Worm (Caenorhabditis elegans): ENCODE results near the gene F15B9.10.
A peak's percentile ranks its signal among the peaks of the same experiment; 100 is the strongest.

The F15B9.10 gene

ce11 chrV:13028871-13029270 is 20.1 kb upstream of the F15B9.10 start:
- TF ChIP-seq vab-7 (GFP tag; IDR thresholded peaks at IDR 0.05) (no peak), ceh-32 (tag; optimal IDR thresholded peaks at IDR 0.05; ENCODE audit: poor library complexity) (peak; percentile 6)

ce11 chrV:13026631-13027299 is 18.0 kb upstream of the F15B9.10 start:
- TF ChIP-seq zag-1 (tag; optimal IDR thresholded peaks at IDR 0.05) (no peak), hif-1 (tag; optimal IDR thresholded peaks at IDR 0.05) (no peak), lin-38 (GFP tag; IDR thresholded peaks at IDR 0.05) (no peak), Y48G9A.11 (GFP tag; IDR thresholded peaks at IDR 0.05) (no peak), arid-1 (GFP tag; conservative IDR thresholded peaks at IDR 0.05) (no peak), php-3 (GFP tag; IDR thresholded peaks at IDR 0.05) (0 out of 2 replicates have a peak, but pooled peaks have one; percentile 9), nhr-237 (tag; optimal IDR thresholded peaks at IDR 0.05) (no peak), F37D6.2 (tag; optimal IDR thresholded peaks at IDR 0.05) (no peak), lsy-2 (tag; optimal IDR thresholded peaks at IDR 0.05) (no peak), dmd-9 (GFP tag; IDR thresholded peaks at IDR 0.05) (no peak), Y105C5A.15 (GFP tag; IDR thresholded peaks at IDR 0.05) (no peak), lim-7 (GFP tag; IDR thresholded peaks at IDR 0.05) (0 out of 2 replicates have a peak, but pooled peaks have one; percentile 34), lir-3 (tag; optimal IDR thresholded peaks at IDR 0.05) (no peak), aha-1 (tag) (no peak), pqm-1 (tag; optimal IDR thresholded peaks at IDR 0.05) (no peak), ceh-44 (GFP tag; IDR thresholded peaks at IDR 0.05) (no peak), dmd-6 (GFP tag; IDR thresholded peaks at IDR 0.05) (0 out of 2 replicates have a peak, but pooled peaks have one; percentile 7), ces-1 (GFP tag; optimal IDR thresholded peaks at IDR 0.05) (peak; percentile 7), hlh-11 (tag; optimal IDR thresholded peaks at IDR 0.05) (no peak)

ce11 chrV:13025283-13025682 is 16.6 kb upstream of the F15B9.10 start:
- TF ChIP-seq gei-8 (GFP tag; optimal IDR thresholded peaks at IDR 0.05) (no peak), lin-15B (tag; optimal IDR thresholded peaks at IDR 0.05) (no peak), pha-4 (GFP tag; IDR thresholded peaks at IDR 0.05) (no peak), pha-4 (tag; optimal IDR thresholded peaks at IDR 0.05) (no peak), zfp-3 (GFP tag; conservative IDR thresholded peaks at IDR 0.05) (no peak), ctbp-1 (GFP tag; IDR thresholded peaks at IDR 0.05) (no peak), fos-1 (tag; optimal IDR thresholded peaks at IDR 0.05) (no peak), ztf-11 (tag; optimal IDR thresholded peaks at IDR 0.05) (no peak), fkh-10 (GFP tag; optimal IDR thresholded peaks at IDR 0.05) (peak; percentile 41)

ce11 chrV:13024499-13024898 is 15.8 kb upstream of the F15B9.10 start:
- TF ChIP-seq saeg-2 (GFP tag; IDR thresholded peaks at IDR 0.05) = no peak
- TF ChIP-seq unc-62 (GFP tag; optimal IDR thresholded peaks at IDR 0.05 in 1 of 2) = peak in 1 of 2 experiments; percentile 36
- no peak for TF ChIP-seq unc-62 (tag; optimal IDR thresholded peaks at IDR 0.05)

- TF ChIP-seq aha-1 (tag) = peak; percentile 68
- no peak for TF ChIP-seq mxl-3 (GFP tag; optimal IDR thresholded peaks at IDR 0.05)
Observed at ce11 chrV:13022265-13022664, 13.5 kb upstream of the F15B9.10 start.
